Worm (Caenorhabditis elegans) whole organism, L4/young adult: Measurements from ENCODE around the gene T01G6.1.

Source experiments
- dao-5 ChIP-seq: sonication (generic microtip); optimal IDR thresholded peaks from 2 replicates; lab custom pipeline; 2016; ENCODE audit warnings: missing genotype, missing genetic modification characterization, moderate library complexity, missing compliant biosample characterization
- him-1 ChIP-seq: sonication (generic microtip); optimal IDR thresholded peaks from 2 replicates; lab custom pipeline; 2016; ENCODE audit warnings: missing genotype, missing genetic modification reagents, missing genetic modification characterization, missing compliant biosample characterization

DNA sequence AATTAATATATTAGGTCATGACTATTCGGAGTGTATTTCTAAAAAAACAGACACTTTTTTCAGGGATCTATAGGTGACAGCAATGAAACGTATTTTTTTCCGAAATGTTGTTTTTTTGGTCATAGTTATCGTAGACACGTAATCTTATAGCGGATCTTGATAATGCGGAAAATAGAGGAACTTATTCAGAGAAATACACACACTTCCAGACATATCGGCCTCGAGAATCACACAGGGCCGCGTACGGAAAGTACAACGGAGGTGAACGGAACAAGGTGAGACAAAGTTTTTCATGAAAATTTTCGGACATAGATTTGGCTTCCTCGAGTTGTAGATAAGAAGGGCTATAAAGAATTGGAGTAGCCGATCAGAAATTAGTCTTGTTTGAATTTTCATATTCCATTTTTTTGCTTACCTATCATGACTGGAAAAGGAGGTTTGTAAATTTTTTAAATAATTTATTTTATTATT lies 41.6 kb downstream of the T01G6.1 start, which contains the start of gene nhr-155:
- no peak for TF ChIP-seq dao-5
- no peak for TF ChIP-seq him-1 (tag; lab: Kevin White, UChicago)
